Fruit fly (Drosophila melanogaster) whole organism, adult: ENCODE results near the gene Rab8.
A peak's percentile ranks its signal among the peaks of the same experiment; 100 is the strongest.

Experiments
- CG11617 ChIP-seq: fragments of 200-800 bp; sonication (Bioruptor generic); optimal IDR thresholded peaks from 2 replicates; lab custom pipeline; 2017; ENCODE audit warnings: mild to moderate bottlenecking, missing biosample characterization, missing genetic modification reagents, missing genetic modification characterization
- CG12768 ChIP-seq: fragments of 200-800 bp; sonication (Bioruptor generic); optimal IDR thresholded peaks from 2 replicates; lab custom pipeline; 2017; ENCODE audit warnings: missing biosample characterization, missing genetic modification characterization, mild to moderate bottlenecking, moderate library complexity, missing genetic modification reagents
- CG14711 ChIP-seq: fragments of 200-800 bp; sonication (Bioruptor generic); optimal IDR thresholded peaks from 2 replicates; lab custom pipeline; 2018; ENCODE audit warnings: missing biosample characterization, mild to moderate bottlenecking, missing genetic modification characterization, moderate library complexity
- CG1620 ChIP-seq: fragments of 200-800 bp; sonication (Bioruptor generic); optimal IDR thresholded peaks from 2 replicates; lab custom pipeline; 2016; ENCODE audit warnings: missing biosample characterization, missing genetic modification characterization
- CG33017 ChIP-seq: fragments of 200-800 bp; sonication (Bioruptor generic); optimal IDR thresholded peaks from 2 replicates; lab custom pipeline; 2018; ENCODE audit warnings: missing biosample characterization, mild to moderate bottlenecking, missing genetic modification characterization, moderate library complexity
- CG5204 ChIP-seq: fragments of 200-800 bp; sonication (Bioruptor generic); optimal IDR thresholded peaks from 2 replicates; lab custom pipeline; 2016; ENCODE audit warnings: missing biosample characterization, missing genetic modification characterization
- CG7045 ChIP-seq: fragments of 200-800 bp; sonication (Bioruptor generic); optimal IDR thresholded peaks from 2 replicates; lab custom pipeline; 2017; ENCODE audit warnings: missing biosample characterization, mild to moderate bottlenecking, missing genetic modification characterization
- CG7101 ChIP-seq: fragments of 200-800 bp; sonication (Bioruptor generic); optimal IDR thresholded peaks from 2 replicates; lab custom pipeline; 2018; ENCODE audit warnings: missing biosample characterization, mild to moderate bottlenecking, missing genetic modification characterization, moderate library complexity
- Clk ChIP-seq: fragments of 200-800 bp; sonication (Bioruptor generic); optimal IDR thresholded peaks from 2 replicates; lab custom pipeline; 2017; ENCODE audit warnings: missing biosample characterization, missing genetic modification characterization
- Crg-1 ChIP-seq: fragments of 200-800 bp; sonication (Bioruptor generic); optimal IDR thresholded peaks from 2 replicates; lab custom pipeline; 2016; ENCODE audit warnings: missing biosample characterization, missing genetic modification characterization
- Hr96 ChIP-seq: fragments of 200-800 bp; sonication (Bioruptor generic); optimal IDR thresholded peaks from 2 replicates; lab custom pipeline; 2016; ENCODE audit warnings: missing biosample characterization, missing genetic modification characterization
- Mnt ChIP-seq: fragments of 200-800 bp; sonication (Bioruptor generic); optimal IDR thresholded peaks from 2 replicates; lab custom pipeline; 2016; ENCODE audit warnings: missing biosample characterization, mild to moderate bottlenecking, missing genetic modification characterization
- bab1 ChIP-seq: fragments of 200-800 bp; sonication (Bioruptor generic); optimal IDR thresholded peaks from 3 replicates; lab custom pipeline; 2019; ENCODE audit warnings: missing biosample characterization, mild to moderate bottlenecking, missing genetic modification characterization, moderate library complexity
- cic ChIP-seq: fragments of 200-800 bp; sonication (Bioruptor generic); optimal IDR thresholded peaks from 2 replicates; lab custom pipeline; 2017; ENCODE audit warnings: missing biosample characterization, mild to moderate bottlenecking, missing genetic modification characterization, moderate library complexity
- cnc ChIP-seq, 2 experiments: fragments of >200 bp; optimal IDR thresholded peaks; 2 replicates each; lab custom pipeline; 2017
- kay ChIP-seq: fragments of 200-800 bp; sonication (Bioruptor generic); peaks from one replicate; lab custom pipeline; 2016; ENCODE audit warnings: missing biosample characterization, missing genetic modification characterization, borderline replicate concordance
- ovo ChIP-seq: fragments of 200-800 bp; sonication (Bioruptor generic); optimal IDR thresholded peaks from 2 replicates; lab custom pipeline; 2016; ENCODE audit warnings: missing biosample characterization, missing genetic modification characterization
- pad ChIP-seq: fragments of 200-800 bp; sonication (Bioruptor generic); optimal IDR thresholded peaks from 3 replicates; lab custom pipeline; 2017; ENCODE audit warnings: missing biosample characterization, missing genetic modification characterization, mild to moderate bottlenecking, moderate library complexity, missing genetic modification reagents
- tj ChIP-seq: fragments of 200-800 bp; sonication (Bioruptor generic); optimal IDR thresholded peaks from 3 replicates; lab custom pipeline; 2017; ENCODE audit warnings: missing biosample characterization, mild to moderate bottlenecking, missing genetic modification characterization, moderate library complexity
- toe ChIP-seq: fragments of 200-800 bp; sonication (Bioruptor generic); optimal IDR thresholded peaks from 2 replicates; lab custom pipeline; 2016; ENCODE audit warnings: missing biosample characterization, missing genetic modification characterization

Rab8 gene

dm6 chr3L:19906148-19906752 lies 35.4 kb upstream of the Rab8 start:
- TF ChIP-seq CG14711 (tag; lab: Kevin White, UChicago) = peak; percentile 61
- TF ChIP-seq Clk = no peak
- TF ChIP-seq tj (GFP tag; lab: Kevin White, UChicago) = peak; percentile 91
- peak; percentile 92 for TF ChIP-seq kay (GFP tag; lab: Kevin White, UChicago)

dm6 chr3L:19905427-19905826 lies 34.5 kb upstream of the Rab8 start:
- TF ChIP-seq CG11617 (GFP tag; lab: Kevin White, UChicago) (peak; percentile 21), Hr96 (GFP tag; lab: Kevin White, UChicago) (peak; percentile 24), Clk (no peak), CG5204 (GFP tag; lab: Kevin White, UChicago) (no peak), kay (GFP tag; lab: Kevin White, UChicago) (peak; percentile 92)

- TF ChIP-seq CG7101 = no peak
- TF ChIP-seq tj (GFP tag; lab: Kevin White, UChicago) = peak; percentile 57
- no peak for TF ChIP-seq CG1620 (GFP tag; lab: Kevin White, UChicago)
- TF ChIP-seq pad (GFP tag; lab: Kevin White, UChicago) = no peak
- peak; percentile 44 for TF ChIP-seq cic (GFP tag; lab: Kevin White, UChicago)
- no peak for TF ChIP-seq CG33017 (tag; lab: Kevin White, UChicago)
- TF ChIP-seq bab1 (GFP tag; lab: Kevin White, UChicago) = no peak
- no peak for TF ChIP-seq toe (GFP tag; lab: Kevin White, UChicago)
- TF ChIP-seq Crg-1 = no peak
- TF ChIP-seq cnc (optimal IDR thresholded peaks at IDR 0.05; lab: Kevin White, UChicago) = no peak
- no peak for TF ChIP-seq CG14711 (tag; lab: Kevin White, UChicago)
- TF ChIP-seq CG12768 (GFP tag; lab: Kevin White, UChicago) = peak; percentile 49
- no peak for TF ChIP-seq CG11617 (GFP tag; lab: Kevin White, UChicago)
- no peak for TF ChIP-seq Mnt
- peak; percentile 85 for TF ChIP-seq kay (GFP tag; lab: Kevin White, UChicago)
- TF ChIP-seq Clk = no peak
- TF ChIP-seq Hr96 (GFP tag; lab: Kevin White, UChicago) = no peak
- no peak for TF ChIP-seq CG5204 (GFP tag; lab: Kevin White, UChicago)
- TF ChIP-seq CG7045 (GFP tag; lab: Kevin White, UChicago) = no peak
- no peak for TF ChIP-seq ovo
Measured at dm6 chr3L:19904411-19905135, 33.7 kb upstream of the Rab8 start.

dm6 chr3L:19903400-19903846 lies 32.5 kb upstream of the Rab8 start:
- TF ChIP-seq CG5204 (GFP tag; lab: Kevin White, UChicago) (no peak), Mnt (no peak), kay (GFP tag; lab: Kevin White, UChicago) (peak; percentile 76)

dm6 chr3L:19902560-19903399 lies 31.9 kb upstream of the Rab8 start:
- no peak for TF ChIP-seq Hr96 (GFP tag; lab: Kevin White, UChicago)
- TF ChIP-seq CG1620 (GFP tag; lab: Kevin White, UChicago) = no peak
- TF ChIP-seq CG12768 (GFP tag; lab: Kevin White, UChicago) = peak; percentile 4
- TF ChIP-seq CG7101 = peak; percentile 56
- TF ChIP-seq CG11617 (GFP tag; lab: Kevin White, UChicago) = no peak
- no peak for TF ChIP-seq CG5204 (GFP tag; lab: Kevin White, UChicago)
- peak; percentile 11 for TF ChIP-seq CG7045 (GFP tag; lab: Kevin White, UChicago)
- no peak for TF ChIP-seq Clk
- TF ChIP-seq CG14711 (tag; lab: Kevin White, UChicago) = no peak
- no peak for TF ChIP-seq ovo
- TF ChIP-seq toe (GFP tag; lab: Kevin White, UChicago) = no peak
- TF ChIP-seq kay (GFP tag; lab: Kevin White, UChicago) = no peak
- TF ChIP-seq Crg-1 = no peak
- no peak for TF ChIP-seq pad (GFP tag; lab: Kevin White, UChicago)
- TF ChIP-seq cic (GFP tag; lab: Kevin White, UChicago) = no peak
- TF ChIP-seq bab1 (GFP tag; lab: Kevin White, UChicago) = peak; percentile 54
- TF ChIP-seq cnc (optimal IDR thresholded peaks at IDR 0.05; lab: Kevin White, UChicago) = no peak
- no peak for TF ChIP-seq tj (GFP tag; lab: Kevin White, UChicago)
- TF ChIP-seq Mnt = no peak
- peak; percentile 40 for TF ChIP-seq CG33017 (tag; lab: Kevin White, UChicago)
